Fruit fly (Drosophila melanogaster) whole organism, wandering third instar larva: ENCODE data around the gene mkg-p.

Experiments used
- Abd-B ChIP-seq: fragments of >200 bp; optimal IDR thresholded peaks from 2 replicates; lab custom pipeline; 2017; ENCODE audit warnings: missing biosample characterization, missing genetic modification characterization
- CG32264 ChIP-seq: fragments of 200-800 bp; sonication (Bioruptor generic); optimal IDR thresholded peaks from 2 replicates; lab custom pipeline; 2016; ENCODE audit warnings: missing biosample characterization, missing genetic modification characterization
- CG9705 ChIP-seq: fragments of 200-800 bp; sonication (Bioruptor generic); optimal IDR thresholded peaks from 2 replicates; lab custom pipeline; 2018; ENCODE audit warnings: missing biosample characterization, mild to moderate bottlenecking, missing genetic modification characterization
- CrebA ChIP-seq: fragments of 200-800 bp; sonication (Bioruptor generic); optimal IDR thresholded peaks from 2 replicates; lab custom pipeline; 2016; ENCODE audit warnings: missing biosample characterization, mild to moderate bottlenecking, missing genetic modification characterization, borderline replicate concordance
- Dfd ChIP-seq: fragments of >200 bp; optimal IDR thresholded peaks from 2 replicates; lab custom pipeline; 2017; ENCODE audit warnings: missing biosample characterization, missing genetic modification characterization
- Dif ChIP-seq: fragments of 200-275, 200-300 bp; sonication (Bioruptor generic); optimal IDR thresholded peaks from 2 replicates; lab custom pipeline; 2018; ENCODE audit warnings: missing biosample characterization, missing genetic modification characterization; ENCODE audit not compliant: partially characterized antibody
- GATAd ChIP-seq: sonication (Bioruptor generic); optimal IDR thresholded peaks from 2 replicates; lab custom pipeline; 2016; ENCODE audit warnings: missing biosample characterization, missing genetic modification characterization
- HLH106 ChIP-seq: fragments of 200-800 bp; optimal IDR thresholded peaks from 3 replicates; lab custom pipeline; 2019; ENCODE audit warnings: missing biosample characterization, mild to moderate bottlenecking, missing genetic modification characterization, moderate library complexity
- Hnf4 ChIP-seq: fragments of 200-800 bp; sonication (Bioruptor generic); optimal IDR thresholded peaks from 2 replicates; lab custom pipeline; 2016; ENCODE audit warnings: missing biosample characterization, mild to moderate bottlenecking, missing genetic modification characterization
- Hr78 ChIP-seq: fragments of >200 bp; optimal IDR thresholded peaks from 2 replicates; lab custom pipeline; 2017; ENCODE audit warnings: missing biosample characterization, missing genetic modification characterization
- Hr83 ChIP-seq: fragments of 200-300 bp; sonication (Bioruptor generic); optimal IDR thresholded peaks from 2 replicates; lab custom pipeline; 2016; ENCODE audit warnings: missing biosample characterization, mild to moderate bottlenecking, missing genetic modification characterization, moderate library complexity; ENCODE audit not compliant: poor library complexity, severe bottlenecking
- Jra ChIP-seq: sonication (Bioruptor generic); optimal IDR thresholded peaks from 2 replicates; lab custom pipeline; 2016; ENCODE audit warnings: missing biosample characterization, missing genetic modification characterization
- Mio ChIP-seq: sonication (Bioruptor generic); optimal IDR thresholded peaks from 2 replicates; lab custom pipeline; 2016; ENCODE audit warnings: missing biosample characterization, missing genetic modification characterization
- Myc ChIP-seq: fragments of >200 bp; optimal IDR thresholded peaks from 2 replicates; lab custom pipeline; 2017
- N ChIP-seq: fragments of >200 bp; optimal IDR thresholded peaks from 2 replicates; lab custom pipeline; 2018; ENCODE audit warnings: missing biosample characterization, missing external identifiers, missing genetic modification characterization
- OdsH ChIP-seq: fragments of 200-800 bp; sonication (Bioruptor generic); optimal IDR thresholded peaks from 2 replicates; lab custom pipeline; 2016; ENCODE audit warnings: missing biosample characterization, mild to moderate bottlenecking, missing genetic modification characterization
- Rel ChIP-seq, 2 experiments: fragments of 200-800 bp; sonication (Bioruptor generic) in 1 of 2; optimal IDR thresholded peaks; 2 replicates in 1 of 2; 3 replicates in 1 of 2; lab custom pipeline; 2016 to 2019; ENCODE audit warnings: mild to moderate bottlenecking in 2 of 2, missing biosample characterization in 2 of 2, missing genetic modification characterization in 2 of 2, moderate library complexity in 1 of 2
- Sp1 ChIP-seq: fragments of 200-800 bp; sonication (Bioruptor generic); optimal IDR thresholded peaks from 3 replicates; lab custom pipeline; 2019; ENCODE audit warnings: missing biosample characterization, mild to moderate bottlenecking, missing genetic modification characterization, moderate library complexity
- Vsx2 ChIP-seq: fragments of 200-300, 225-300 bp; sonication (Bioruptor generic); optimal IDR thresholded peaks from 2 replicates; lab custom pipeline; 2018; ENCODE audit warnings: missing biosample characterization, missing genetic modification characterization; ENCODE audit not compliant: partially characterized antibody
- br ChIP-seq: fragments of 200-800 bp; sonication (Bioruptor generic); optimal IDR thresholded peaks from 2 replicates; lab custom pipeline; 2016; ENCODE audit warnings: missing biosample characterization, missing genetic modification characterization
- brk ChIP-seq: fragments of 200-800 bp; sonication (Bioruptor generic); optimal IDR thresholded peaks from 2 replicates; lab custom pipeline; 2016; ENCODE audit warnings: missing biosample characterization, mild to moderate bottlenecking, missing genetic modification characterization
- dl ChIP-seq, 2 experiments: fragments of 175-275, 200-275 bp in 1 of 2; fragments of 200-275 bp in 1 of 2; sonication (Bioruptor generic); optimal IDR thresholded peaks; lab custom pipeline; 2018; ENCODE audit warnings: mild to moderate bottlenecking in 2 of 2, missing biosample characterization in 2 of 2, missing genetic modification characterization in 2 of 2, moderate library complexity in 2 of 2; ENCODE audit not compliant: partially characterized antibody in 2 of 2, insufficient read depth in 1 of 2
- dmrt93B ChIP-seq: fragments of 200-800 bp; sonication (Bioruptor generic); optimal IDR thresholded peaks from 2 replicates; lab custom pipeline; 2018; ENCODE audit warnings: missing biosample characterization, mild to moderate bottlenecking, missing genetic modification characterization
- dsf ChIP-seq: sonication (Bioruptor generic); optimal IDR thresholded peaks from 2 replicates; lab custom pipeline; 2016; ENCODE audit warnings: missing biosample characterization, missing genetic modification characterization, borderline replicate concordance
- ey ChIP-seq: fragments of 200-800 bp; sonication (Bioruptor generic); optimal IDR thresholded peaks from 2 replicates; lab custom pipeline; 2016; ENCODE audit warnings: missing biosample characterization, missing genetic modification characterization
- foxo ChIP-seq, 2 experiments: fragments of 200-800 bp; sonication (Bioruptor generic); optimal IDR thresholded peaks; 2 replicates in 1 of 2; 3 replicates in 1 of 2; lab custom pipeline; 2016 to 2017; ENCODE audit warnings: missing biosample characterization in 2 of 2, missing genetic modification characterization in 2 of 2
- fru ChIP-seq: fragments of 200-800 bp; sonication (Bioruptor generic); optimal IDR thresholded peaks from 3 replicates; lab custom pipeline; 2016; ENCODE audit warnings: missing biosample characterization, mild to moderate bottlenecking, missing genetic modification characterization
- h ChIP-seq: fragments of 200-800 bp; sonication (Bioruptor generic); optimal IDR thresholded peaks from 3 replicates; lab custom pipeline; 2016; ENCODE audit warnings: missing biosample characterization, mild to moderate bottlenecking, missing genetic modification characterization
- jim ChIP-seq: fragments of 175-275, 200-325 bp; sonication (Bioruptor generic); optimal IDR thresholded peaks from 2 replicates; lab custom pipeline; 2016; ENCODE audit warnings: missing biosample characterization, mild to moderate bottlenecking, missing genetic modification characterization
- lola ChIP-seq: fragments of >200 bp; optimal IDR thresholded peaks from 2 replicates; lab custom pipeline; 2017; ENCODE audit warnings: missing biosample characterization, missing genetic modification characterization
- pan ChIP-seq: fragments of >200 bp; optimal IDR thresholded peaks from 2 replicates; lab custom pipeline; 2017
- psq ChIP-seq: fragments of 200-800 bp; sonication (Bioruptor generic); optimal IDR thresholded peaks from 3 replicates; lab custom pipeline; 2017; ENCODE audit warnings: missing biosample characterization, mild to moderate bottlenecking, missing genetic modification characterization, moderate library complexity
- rgr ChIP-seq: fragments of 200-800 bp; sonication (Bioruptor generic); optimal IDR thresholded peaks from 3 replicates; lab custom pipeline; 2016; ENCODE audit warnings: missing biosample characterization, mild to moderate bottlenecking, missing genetic modification characterization
- sage ChIP-seq: fragments of 200-800 bp; sonication (Bioruptor generic); optimal IDR thresholded peaks from 2 replicates; lab custom pipeline; 2016; ENCODE audit warnings: missing biosample characterization, mild to moderate bottlenecking, missing genetic modification characterization
- sv ChIP-seq: fragments of 200-800 bp; sonication (Bioruptor generic); optimal IDR thresholded peaks from 3 replicates; lab custom pipeline; 2016; ENCODE audit warnings: missing biosample characterization, missing genetic modification characterization
- tai ChIP-seq: sonication (Bioruptor generic); optimal IDR thresholded peaks from 2 replicates; lab custom pipeline; 2016; ENCODE audit warnings: missing biosample characterization, missing genetic modification characterization
- usp ChIP-seq: fragments of >200 bp; optimal IDR thresholded peaks from 2 replicates; lab custom pipeline; 2017; ENCODE audit warnings: missing biosample characterization, missing genetic modification characterization
- woc ChIP-seq: sonication (Bioruptor generic); optimal IDR thresholded peaks from 2 replicates; lab custom pipeline; 2016; ENCODE audit warnings: missing biosample characterization, mild to moderate bottlenecking, missing genetic modification characterization

The mkg-p gene

DNA sequence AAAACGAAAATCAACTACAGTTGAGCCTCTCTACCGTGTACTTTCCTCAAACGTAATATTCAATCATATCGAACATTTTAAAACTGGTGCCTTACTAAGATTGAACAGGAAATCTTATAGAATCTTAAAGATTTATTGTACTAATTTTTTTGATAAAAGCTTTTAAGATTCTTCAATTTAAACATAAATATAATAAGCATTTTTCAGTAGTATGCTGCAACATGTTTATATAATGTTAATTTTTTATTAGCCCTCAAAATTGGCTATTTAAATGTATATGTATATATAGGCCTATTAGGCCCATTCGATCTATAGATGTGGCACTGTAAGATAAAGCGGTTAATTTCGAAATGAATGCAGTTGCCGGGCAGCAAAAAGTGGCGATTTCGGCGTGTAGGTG is 33.5 kb downstream of the mkg-p start:
- TF ChIP-seq GATAd (no peak), Hr83 (GFP tag; lab: Kevin White, UChicago) (no peak), Dif (GFP tag; lab: Kevin White, UChicago) (no peak), h (GFP tag; lab: Kevin White, UChicago) (no peak), tai (no peak), foxo (GFP tag; optimal IDR thresholded peaks at IDR 0.05; lab: Kevin White, UChicago) (no peak), pan (lab: Kevin White, UChicago) (no peak), Hr78 (no peak)

DNA sequence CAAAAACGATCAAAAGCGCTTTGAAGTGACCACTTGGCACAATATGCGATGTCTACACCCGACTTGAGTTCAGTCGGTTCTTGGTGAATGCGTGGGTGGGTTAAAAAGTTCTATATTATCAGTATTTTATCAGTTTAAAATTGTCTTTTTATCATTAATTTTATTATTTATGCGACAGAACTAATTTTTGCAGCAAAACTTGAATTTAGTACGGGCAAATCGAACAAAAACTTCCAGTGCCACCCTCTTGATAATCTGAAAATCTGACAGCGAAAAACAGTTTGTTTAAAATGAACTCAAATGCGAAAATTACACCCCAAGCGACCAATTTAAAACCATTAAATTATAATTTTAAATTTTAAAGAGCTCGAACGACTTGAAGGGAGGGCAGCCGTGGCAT is 34.2 kb downstream of the mkg-p start:
- no peak for TF ChIP-seq brk (GFP tag; lab: Kevin White, UChicago)
- no peak for TF ChIP-seq jim (GFP tag; lab: Kevin White, UChicago)
- peak; percentile 53 for TF ChIP-seq woc (GFP tag; lab: Kevin White, UChicago)
- TF ChIP-seq tai, result no peak
- TF ChIP-seq Dfd, result no peak
- TF ChIP-seq Jra (GFP tag; lab: Kevin White, UChicago), result no peak
- peak; percentile 45 for TF ChIP-seq OdsH (GFP tag; lab: Kevin White, UChicago)
- TF ChIP-seq dl (GFP tag; optimal IDR thresholded peaks at IDR 0.05; lab: Kevin White, UChicago; ENCODE audit: insufficient read depth in 1 of 2, partially characterized antibody in 2 of 2), result no peak
- TF ChIP-seq usp (GFP tag; lab: Kevin White, UChicago), result no peak
- peak; percentile 59 for TF ChIP-seq rgr (GFP tag; lab: Kevin White, UChicago)
- peak; percentile 51 for TF ChIP-seq psq (GFP tag; lab: Kevin White, UChicago)
- TF ChIP-seq Vsx2 (GFP tag; lab: Kevin White, UChicago), result no peak
- TF ChIP-seq Rel (GFP tag; optimal IDR thresholded peaks at IDR 0.05; lab: Kevin White, UChicago), result no peak
- TF ChIP-seq Rel (tag; optimal IDR thresholded peaks at IDR 0.05; lab: Kevin White, UChicago), result peak; percentile 37
- no peak for TF ChIP-seq Hr78
- no peak for TF ChIP-seq dsf
- TF ChIP-seq N, result no peak
- no peak for TF ChIP-seq pan (lab: Kevin White, UChicago)
- TF ChIP-seq Dif (GFP tag; lab: Kevin White, UChicago), result no peak
- peak; percentile 50 for TF ChIP-seq ey (GFP tag; lab: Kevin White, UChicago)
- peak; percentile 73 for TF ChIP-seq h (GFP tag; lab: Kevin White, UChicago)
- TF ChIP-seq sv (GFP tag; lab: Kevin White, UChicago), result no peak
- no peak for TF ChIP-seq Hr83 (GFP tag; lab: Kevin White, UChicago)
- peak; percentile 44 for TF ChIP-seq CG32264 (GFP tag; lab: Kevin White, UChicago)
- TF ChIP-seq fru (GFP tag; lab: Kevin White, UChicago), result peak; percentile 54
- no peak for TF ChIP-seq Myc (lab: Kevin White, UChicago)
- peak; percentile 23 for TF ChIP-seq dmrt93B (GFP tag; lab: Kevin White, UChicago)
- TF ChIP-seq CG9705 (GFP tag; lab: Kevin White, UChicago), result peak; percentile 52
- peak; percentile 20 for TF ChIP-seq CrebA (GFP tag; lab: Kevin White, UChicago)
- TF ChIP-seq Abd-B (GFP tag; lab: Kevin White, UChicago), result no peak
- peak; percentile 77 for TF ChIP-seq HLH106 (tag; lab: Kevin White, UChicago)
- peak in 1 of 2 experiments; percentile 53 for TF ChIP-seq foxo (GFP tag; optimal IDR thresholded peaks at IDR 0.05; lab: Kevin White, UChicago)
- no peak for TF ChIP-seq Mio
- no peak for TF ChIP-seq lola (GFP tag; lab: Kevin White, UChicago)
- peak; percentile 5 for TF ChIP-seq Hnf4 (GFP tag; lab: Kevin White, UChicago)
- TF ChIP-seq Sp1 (GFP tag; lab: Kevin White, UChicago), result peak; percentile 78
- TF ChIP-seq sage (GFP tag; lab: Kevin White, UChicago), result peak; percentile 46
- TF ChIP-seq GATAd, result no peak
- TF ChIP-seq br, result peak; percentile 49

- TF ChIP-seq Sp1 (GFP tag; lab: Kevin White, UChicago) (peak; percentile 7), Jra (GFP tag; lab: Kevin White, UChicago) (no peak), lola (GFP tag; lab: Kevin White, UChicago) (no peak), usp (GFP tag; lab: Kevin White, UChicago) (no peak)
Observed at dm6 chr3L:8369456-8369855, 35.6 kb downstream of the mkg-p start.
